Worm (Caenorhabditis elegans) whole organism, late embryonic: Measurements from ENCODE around the gene ltah-1.1.

ENCODE experiments used
- C38D4.7 ChIP-seq: fragments of 200-800 bp; sonication (Bioruptor generic); optimal IDR thresholded peaks from 2 replicates; lab custom pipeline; 2018; ENCODE audit warnings: mild to moderate bottlenecking, missing genetic modification characterization, moderate library complexity, missing compliant biosample characterization
- ceh-48 ChIP-seq: sonication (generic microtip); optimal IDR thresholded peaks from 2 replicates; lab custom pipeline; 2016; ENCODE audit warnings: missing genetic modification characterization, inconsistent platforms, missing compliant biosample characterization
- pha-4 ChIP-seq: fragments of 150-350 bp; optimal IDR thresholded peaks from 2 replicates; lab custom pipeline; 2018; ENCODE audit warnings: missing biosample characterization, missing genetic modification reagents, missing genetic modification characterization
- unc-86 ChIP-seq: sonication (generic microtip); optimal IDR thresholded peaks from 2 replicates; lab custom pipeline; 2016; ENCODE audit warnings: missing genetic modification characterization, missing compliant biosample characterization

DNA sequence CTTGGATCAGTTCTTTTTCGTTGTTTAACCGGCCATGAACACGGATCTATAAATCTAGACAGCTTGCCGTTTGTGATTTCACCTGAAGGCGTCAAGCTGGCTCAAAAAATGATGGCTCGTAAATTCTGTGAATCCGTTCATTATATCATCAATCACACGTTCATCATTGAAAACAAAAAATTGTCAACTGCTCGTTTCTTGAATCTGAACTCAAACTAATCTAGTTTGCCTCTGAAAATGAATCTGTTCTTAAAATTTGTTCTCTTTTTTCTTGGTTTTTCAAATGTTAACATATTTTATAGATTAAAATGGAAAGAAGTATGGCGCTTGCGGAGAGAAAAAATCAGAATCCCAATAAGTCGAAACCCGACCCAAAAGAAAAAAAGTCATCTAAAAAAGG is 11.3 kb downstream of the ltah-1.1 start, which contains the start of gene C42C1.8:
- TF ChIP-seq C38D4.7: no peak
- no peak for TF ChIP-seq ceh-48 (tag; lab: Kevin White, UChicago)
- TF ChIP-seq pha-4 (tag; lab: Kevin White, UChicago): no peak
- TF ChIP-seq unc-86 (tag; lab: Kevin White, UChicago): no peak
